Fruit fly (Drosophila melanogaster) whole organism, wandering third instar larva: Measurements from ENCODE around the gene CG42393.

Source experiments
- Abd-B ChIP-seq: fragments of >200 bp; optimal IDR thresholded peaks from 2 replicates; lab custom pipeline; 2017; ENCODE audit warnings: missing biosample characterization, missing genetic modification characterization
- CG32264 ChIP-seq: fragments of 200-800 bp; sonication (Bioruptor generic); optimal IDR thresholded peaks from 2 replicates; lab custom pipeline; 2016; ENCODE audit warnings: missing biosample characterization, missing genetic modification characterization
- CG9705 ChIP-seq: fragments of 200-800 bp; sonication (Bioruptor generic); optimal IDR thresholded peaks from 2 replicates; lab custom pipeline; 2018; ENCODE audit warnings: missing biosample characterization, mild to moderate bottlenecking, missing genetic modification characterization
- CrebA ChIP-seq: fragments of 200-800 bp; sonication (Bioruptor generic); optimal IDR thresholded peaks from 2 replicates; lab custom pipeline; 2016; ENCODE audit warnings: missing biosample characterization, mild to moderate bottlenecking, missing genetic modification characterization, borderline replicate concordance
- Dfd ChIP-seq: fragments of >200 bp; optimal IDR thresholded peaks from 2 replicates; lab custom pipeline; 2017; ENCODE audit warnings: missing biosample characterization, missing genetic modification characterization
- Dif ChIP-seq: fragments of 200-275, 200-300 bp; sonication (Bioruptor generic); optimal IDR thresholded peaks from 2 replicates; lab custom pipeline; 2018; ENCODE audit warnings: missing biosample characterization, missing genetic modification characterization; ENCODE audit not compliant: partially characterized antibody
- GATAd ChIP-seq: sonication (Bioruptor generic); optimal IDR thresholded peaks from 2 replicates; lab custom pipeline; 2016; ENCODE audit warnings: missing biosample characterization, missing genetic modification characterization
- HLH106 ChIP-seq: fragments of 200-800 bp; optimal IDR thresholded peaks from 3 replicates; lab custom pipeline; 2019; ENCODE audit warnings: missing biosample characterization, mild to moderate bottlenecking, missing genetic modification characterization, moderate library complexity
- Hnf4 ChIP-seq: fragments of 200-800 bp; sonication (Bioruptor generic); optimal IDR thresholded peaks from 2 replicates; lab custom pipeline; 2016; ENCODE audit warnings: missing biosample characterization, mild to moderate bottlenecking, missing genetic modification characterization
- Hr78 ChIP-seq: fragments of >200 bp; optimal IDR thresholded peaks from 2 replicates; lab custom pipeline; 2017; ENCODE audit warnings: missing biosample characterization, missing genetic modification characterization
- Hr83 ChIP-seq: fragments of 200-300 bp; sonication (Bioruptor generic); optimal IDR thresholded peaks from 2 replicates; lab custom pipeline; 2016; ENCODE audit warnings: missing biosample characterization, mild to moderate bottlenecking, missing genetic modification characterization, moderate library complexity; ENCODE audit not compliant: poor library complexity, severe bottlenecking
- Mio ChIP-seq: sonication (Bioruptor generic); optimal IDR thresholded peaks from 2 replicates; lab custom pipeline; 2016; ENCODE audit warnings: missing biosample characterization, missing genetic modification characterization
- Myc ChIP-seq: fragments of >200 bp; optimal IDR thresholded peaks from 2 replicates; lab custom pipeline; 2017
- N ChIP-seq: fragments of >200 bp; optimal IDR thresholded peaks from 2 replicates; lab custom pipeline; 2018; ENCODE audit warnings: missing biosample characterization, missing external identifiers, missing genetic modification characterization
- OdsH ChIP-seq: fragments of 200-800 bp; sonication (Bioruptor generic); optimal IDR thresholded peaks from 2 replicates; lab custom pipeline; 2016; ENCODE audit warnings: missing biosample characterization, mild to moderate bottlenecking, missing genetic modification characterization
- Rel ChIP-seq, 2 experiments: fragments of 200-800 bp; sonication (Bioruptor generic) in 1 of 2; optimal IDR thresholded peaks; 2 replicates in 1 of 2; 3 replicates in 1 of 2; lab custom pipeline; 2016 to 2019; ENCODE audit warnings: mild to moderate bottlenecking in 2 of 2, missing biosample characterization in 2 of 2, missing genetic modification characterization in 2 of 2, moderate library complexity in 1 of 2
- Sp1 ChIP-seq: fragments of 200-800 bp; sonication (Bioruptor generic); optimal IDR thresholded peaks from 3 replicates; lab custom pipeline; 2019; ENCODE audit warnings: missing biosample characterization, mild to moderate bottlenecking, missing genetic modification characterization, moderate library complexity
- Vsx2 ChIP-seq: fragments of 200-300, 225-300 bp; sonication (Bioruptor generic); optimal IDR thresholded peaks from 2 replicates; lab custom pipeline; 2018; ENCODE audit warnings: missing biosample characterization, missing genetic modification characterization; ENCODE audit not compliant: partially characterized antibody
- br ChIP-seq: fragments of 200-800 bp; sonication (Bioruptor generic); optimal IDR thresholded peaks from 2 replicates; lab custom pipeline; 2016; ENCODE audit warnings: missing biosample characterization, missing genetic modification characterization
- brk ChIP-seq: fragments of 200-800 bp; sonication (Bioruptor generic); optimal IDR thresholded peaks from 2 replicates; lab custom pipeline; 2016; ENCODE audit warnings: missing biosample characterization, mild to moderate bottlenecking, missing genetic modification characterization
- dl ChIP-seq, 2 experiments: fragments of 175-275, 200-275 bp in 1 of 2; fragments of 200-275 bp in 1 of 2; sonication (Bioruptor generic); optimal IDR thresholded peaks; lab custom pipeline; 2018; ENCODE audit warnings: mild to moderate bottlenecking in 2 of 2, missing biosample characterization in 2 of 2, missing genetic modification characterization in 2 of 2, moderate library complexity in 2 of 2; ENCODE audit not compliant: partially characterized antibody in 2 of 2, insufficient read depth in 1 of 2
- dmrt93B ChIP-seq: fragments of 200-800 bp; sonication (Bioruptor generic); optimal IDR thresholded peaks from 2 replicates; lab custom pipeline; 2018; ENCODE audit warnings: missing biosample characterization, mild to moderate bottlenecking, missing genetic modification characterization
- dsf ChIP-seq: sonication (Bioruptor generic); optimal IDR thresholded peaks from 2 replicates; lab custom pipeline; 2016; ENCODE audit warnings: missing biosample characterization, missing genetic modification characterization, borderline replicate concordance
- ey ChIP-seq: fragments of 200-800 bp; sonication (Bioruptor generic); optimal IDR thresholded peaks from 2 replicates; lab custom pipeline; 2016; ENCODE audit warnings: missing biosample characterization, missing genetic modification characterization
- foxo ChIP-seq, 2 experiments: fragments of 200-800 bp; sonication (Bioruptor generic); optimal IDR thresholded peaks; 2 replicates in 1 of 2; 3 replicates in 1 of 2; lab custom pipeline; 2016 to 2017; ENCODE audit warnings: missing biosample characterization in 2 of 2, missing genetic modification characterization in 2 of 2
- fru ChIP-seq: fragments of 200-800 bp; sonication (Bioruptor generic); optimal IDR thresholded peaks from 3 replicates; lab custom pipeline; 2016; ENCODE audit warnings: missing biosample characterization, mild to moderate bottlenecking, missing genetic modification characterization
- h ChIP-seq: fragments of 200-800 bp; sonication (Bioruptor generic); optimal IDR thresholded peaks from 3 replicates; lab custom pipeline; 2016; ENCODE audit warnings: missing biosample characterization, mild to moderate bottlenecking, missing genetic modification characterization
- jim ChIP-seq: fragments of 175-275, 200-325 bp; sonication (Bioruptor generic); optimal IDR thresholded peaks from 2 replicates; lab custom pipeline; 2016; ENCODE audit warnings: missing biosample characterization, mild to moderate bottlenecking, missing genetic modification characterization
- lola ChIP-seq: fragments of >200 bp; optimal IDR thresholded peaks from 2 replicates; lab custom pipeline; 2017; ENCODE audit warnings: missing biosample characterization, missing genetic modification characterization
- pan ChIP-seq: fragments of >200 bp; optimal IDR thresholded peaks from 2 replicates; lab custom pipeline; 2017
- psq ChIP-seq: fragments of 200-800 bp; sonication (Bioruptor generic); optimal IDR thresholded peaks from 3 replicates; lab custom pipeline; 2017; ENCODE audit warnings: missing biosample characterization, mild to moderate bottlenecking, missing genetic modification characterization, moderate library complexity
- rgr ChIP-seq: fragments of 200-800 bp; sonication (Bioruptor generic); optimal IDR thresholded peaks from 3 replicates; lab custom pipeline; 2016; ENCODE audit warnings: missing biosample characterization, mild to moderate bottlenecking, missing genetic modification characterization
- sage ChIP-seq: fragments of 200-800 bp; sonication (Bioruptor generic); optimal IDR thresholded peaks from 2 replicates; lab custom pipeline; 2016; ENCODE audit warnings: missing biosample characterization, mild to moderate bottlenecking, missing genetic modification characterization
- sv ChIP-seq: fragments of 200-800 bp; sonication (Bioruptor generic); optimal IDR thresholded peaks from 3 replicates; lab custom pipeline; 2016; ENCODE audit warnings: missing biosample characterization, missing genetic modification characterization
- tai ChIP-seq: sonication (Bioruptor generic); optimal IDR thresholded peaks from 2 replicates; lab custom pipeline; 2016; ENCODE audit warnings: missing biosample characterization, missing genetic modification characterization
- usp ChIP-seq: fragments of >200 bp; optimal IDR thresholded peaks from 2 replicates; lab custom pipeline; 2017; ENCODE audit warnings: missing biosample characterization, missing genetic modification characterization
- woc ChIP-seq: sonication (Bioruptor generic); optimal IDR thresholded peaks from 2 replicates; lab custom pipeline; 2016; ENCODE audit warnings: missing biosample characterization, mild to moderate bottlenecking, missing genetic modification characterization

Gene CG42393

dm6 chr3L:18032478-18033343, 9.8 kb upstream of the CG42393 start:
- TF ChIP-seq HLH106 (tag; lab: Kevin White, UChicago) (no peak), Hr78 (GFP tag; lab: Kevin White, UChicago) (no peak), tai (GFP tag; lab: Kevin White, UChicago) (no peak), dmrt93B (GFP tag; lab: Kevin White, UChicago) (no peak), Dif (GFP tag; lab: Kevin White, UChicago) (no peak), ey (GFP tag; lab: Kevin White, UChicago) (no peak), Mio (GFP tag; lab: Kevin White, UChicago) (no peak), CrebA (GFP tag; lab: Kevin White, UChicago) (no peak), woc (GFP tag; lab: Kevin White, UChicago) (no peak), dsf (GFP tag; lab: Kevin White, UChicago) (no peak), Sp1 (GFP tag; lab: Kevin White, UChicago) (no peak), Vsx2 (GFP tag; lab: Kevin White, UChicago) (no peak)

- TF ChIP-seq CG32264 (GFP tag; lab: Kevin White, UChicago): no peak
- no peak for TF ChIP-seq rgr (GFP tag; lab: Kevin White, UChicago)
- TF ChIP-seq woc (GFP tag; lab: Kevin White, UChicago): no peak
- no peak for TF ChIP-seq sage
- TF ChIP-seq jim (GFP tag; lab: Kevin White, UChicago): no peak
- TF ChIP-seq br (GFP tag; lab: Kevin White, UChicago): no peak
- TF ChIP-seq sv (GFP tag; lab: Kevin White, UChicago): no peak
- TF ChIP-seq Mio (GFP tag; lab: Kevin White, UChicago): no peak
- TF ChIP-seq Myc: no peak
- no peak for TF ChIP-seq lola (GFP tag; lab: Kevin White, UChicago)
Observed at dm6 chr3L:18034498-18034897, 8.0 kb upstream of the CG42393 start.

- TF ChIP-seq usp (GFP tag; lab: Kevin White, UChicago) (no peak), brk (GFP tag; lab: Kevin White, UChicago) (no peak), foxo (GFP tag; optimal IDR thresholded peaks at IDR 0.05; lab: Kevin White, UChicago) (no peak), Myc (no peak), Mio (GFP tag; lab: Kevin White, UChicago) (no peak), Hnf4 (GFP tag; lab: Kevin White, UChicago) (no peak), Sp1 (GFP tag; lab: Kevin White, UChicago) (no peak), Hr78 (GFP tag; lab: Kevin White, UChicago) (no peak), Abd-B (GFP tag; lab: Kevin White, UChicago) (no peak), Rel (GFP tag; optimal IDR thresholded peaks at IDR 0.05; lab: Kevin White, UChicago) (no peak), Rel (tag; optimal IDR thresholded peaks at IDR 0.05; lab: Kevin White, UChicago) (no peak), Dif (GFP tag; lab: Kevin White, UChicago) (no peak), N (GFP tag; lab: Kevin White, UChicago) (no peak), rgr (GFP tag; lab: Kevin White, UChicago) (no peak), OdsH (no peak)
Observed at dm6 chr3L:18036995-18037394, 5.5 kb upstream of the CG42393 start.

- no peak for TF ChIP-seq pan
- no peak for TF ChIP-seq CrebA (GFP tag; lab: Kevin White, UChicago)
- TF ChIP-seq Rel (GFP tag; optimal IDR thresholded peaks at IDR 0.05; lab: Kevin White, UChicago): peak; percentile 6
- TF ChIP-seq Rel (tag; optimal IDR thresholded peaks at IDR 0.05; lab: Kevin White, UChicago): no peak
- no peak for TF ChIP-seq Dfd (GFP tag; lab: Kevin White, UChicago)
- no peak for TF ChIP-seq Abd-B (GFP tag; lab: Kevin White, UChicago)
- TF ChIP-seq Hr83 (GFP tag; lab: Kevin White, UChicago): peak; percentile 7
- TF ChIP-seq Dif (GFP tag; lab: Kevin White, UChicago): peak; percentile 34
- TF ChIP-seq sage: no peak
- peak; percentile 83 for TF ChIP-seq h
- TF ChIP-seq tai (GFP tag; lab: Kevin White, UChicago): peak; percentile 29
- TF ChIP-seq psq (GFP tag; lab: Kevin White, UChicago): peak; percentile 12
- TF ChIP-seq GATAd (GFP tag; lab: Kevin White, UChicago): no peak
- TF ChIP-seq CG9705: peak; percentile 9
- no peak for TF ChIP-seq Myc
- TF ChIP-seq ey (GFP tag; lab: Kevin White, UChicago): peak; percentile 71
- TF ChIP-seq jim (GFP tag; lab: Kevin White, UChicago): no peak
- TF ChIP-seq N (GFP tag; lab: Kevin White, UChicago): no peak
- peak; percentile 73 for TF ChIP-seq fru (GFP tag; lab: Kevin White, UChicago)
- TF ChIP-seq Hnf4 (GFP tag; lab: Kevin White, UChicago): peak; percentile 21
- peak; percentile 47 for TF ChIP-seq brk (GFP tag; lab: Kevin White, UChicago)
- peak; percentile 14 for TF ChIP-seq CG32264 (GFP tag; lab: Kevin White, UChicago)
- peak; percentile 49 for TF ChIP-seq dmrt93B (GFP tag; lab: Kevin White, UChicago)
- TF ChIP-seq Hr78 (GFP tag; lab: Kevin White, UChicago): no peak
- TF ChIP-seq sv (GFP tag; lab: Kevin White, UChicago): no peak
- TF ChIP-seq dl (GFP tag; optimal IDR thresholded peaks at IDR 0.05; lab: Kevin White, UChicago; ENCODE audit: insufficient read depth in 1 of 2, partially characterized antibody in 2 of 2): peak; percentile 2 to 9
- TF ChIP-seq HLH106 (tag; lab: Kevin White, UChicago): peak; percentile 82
Observed at dm6 chr3L:18037459-18038092, 5.0 kb upstream of the CG42393 start.
